Worm (Caenorhabditis elegans): ENCODE results near the gene hecw-1.

DNA sequence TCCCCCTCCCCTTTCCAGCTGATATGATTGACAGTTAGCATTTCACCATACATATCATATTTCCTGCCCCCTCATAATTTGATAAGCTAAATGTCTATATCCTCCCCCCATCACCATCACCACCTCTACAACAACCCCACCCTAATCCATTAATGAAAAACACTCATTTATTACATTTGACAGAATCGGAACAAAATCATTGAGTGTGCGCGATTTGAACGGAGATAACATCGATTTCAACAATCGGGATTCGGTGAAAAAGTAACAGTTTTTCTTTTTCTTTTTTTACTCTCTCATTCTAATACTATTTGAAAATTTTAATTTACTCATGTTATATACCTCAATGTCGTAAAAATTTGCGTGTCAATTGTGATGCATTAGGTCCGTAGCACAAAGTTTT, 43.9 kb downstream of the hecw-1 start:
- TF ChIP-seq him-1 (tag; optimal IDR thresholded peaks at IDR 0.05), result no peak
- TF ChIP-seq dao-5 (tag; optimal IDR thresholded peaks at IDR 0.05), result no peak
